Worm (Caenorhabditis elegans): Measurements from ENCODE around the gene BE10.1.

The BE10.1 gene

ce11 chrIII:12789420-12789819 lies at the start of gene BE10.1:
Gene BE10.1 (minus strand): TSS chrIII:12789520.
- TF ChIP-seq ceh-83 (GFP tag; optimal IDR thresholded peaks at IDR 0.05) (no peak), ham-2 (GFP tag; optimal IDR thresholded peaks at IDR 0.05) (no peak), bed-3 (GFP tag; optimal IDR thresholded peaks at IDR 0.05) (no peak), elt-3 (tag; optimal IDR thresholded peaks at IDR 0.05) (no peak), drap-1 (GFP tag; optimal IDR thresholded peaks at IDR 0.05) (no peak), unc-120 (tag; optimal IDR thresholded peaks at IDR 0.05; ENCODE audit: poor library complexity, severe bottlenecking) (no peak), flh-1 (GFP tag; optimal IDR thresholded peaks at IDR 0.05) (no peak), unc-39 (tag; optimal IDR thresholded peaks at IDR 0.05) (no peak), blmp-1 (tag; optimal IDR thresholded peaks at IDR 0.05) (no peak), sem-2 (GFP tag; optimal IDR thresholded peaks at IDR 0.05) (no peak)

- no peak for TF ChIP-seq elt-1 (tag; optimal IDR thresholded peaks at IDR 0.05; ENCODE audit: borderline replicate concordance, insufficient read depth)
- no peak for TF ChIP-seq nhr-12 (tag; optimal IDR thresholded peaks at IDR 0.05)
- TF ChIP-seq drap-1 (GFP tag; optimal IDR thresholded peaks at IDR 0.05), result no peak
- no peak for TF ChIP-seq zip-8 (tag; optimal IDR thresholded peaks at IDR 0.05)
- TF ChIP-seq lin-13 (tag; optimal IDR thresholded peaks at IDR 0.05), result no peak
- TF ChIP-seq elt-3 (tag; optimal IDR thresholded peaks at IDR 0.05), result no peak
- TF ChIP-seq mep-1 (tag; optimal IDR thresholded peaks at IDR 0.05), result no peak
- TF ChIP-seq lsy-2 (tag; optimal IDR thresholded peaks at IDR 0.05), result no peak
- TF ChIP-seq nhr-2 (tag; optimal IDR thresholded peaks at IDR 0.05), result no peak
- no peak for TF ChIP-seq ceh-83 (GFP tag; optimal IDR thresholded peaks at IDR 0.05)
- TF ChIP-seq pha-4 (tag; optimal IDR thresholded peaks at IDR 0.05), result no peak
- TF ChIP-seq sem-2 (GFP tag; optimal IDR thresholded peaks at IDR 0.05), result no peak
- no peak for TF ChIP-seq hlh-1 (tag; optimal IDR thresholded peaks at IDR 0.05)
- no peak for TF ChIP-seq ceh-43 (GFP tag; optimal IDR thresholded peaks at IDR 0.05)
- TF ChIP-seq unc-39 (tag; optimal IDR thresholded peaks at IDR 0.05), result no peak
- no peak for TF ChIP-seq unc-62 (GFP tag; optimal IDR thresholded peaks at IDR 0.05)
- no peak for TF ChIP-seq sptf-1 (tag; optimal IDR thresholded peaks at IDR 0.05)
- no peak for TF ChIP-seq ham-2 (GFP tag; optimal IDR thresholded peaks at IDR 0.05)
- TF ChIP-seq snpc-4 (tag; optimal IDR thresholded peaks at IDR 0.05), result no peak
Measured at ce11 chrIII:12838913-12839366, 49.6 kb upstream of the BE10.1 start, which contains the start of gene Y37D8A.4. Gene Y37D8A.4 (minus strand): TSS chrIII:12838963.

- no peak for TF ChIP-seq unc-39 (tag; optimal IDR thresholded peaks at IDR 0.05)
- TF ChIP-seq ham-2 (GFP tag; optimal IDR thresholded peaks at IDR 0.05), result no peak
- TF ChIP-seq M03D4.4 (tag; optimal IDR thresholded peaks at IDR 0.05), result no peak
- no peak for TF ChIP-seq lsy-2 (tag; optimal IDR thresholded peaks at IDR 0.05)
- no peak for TF ChIP-seq unc-62 (GFP tag; optimal IDR thresholded peaks at IDR 0.05)
Measured at ce11 chrIII:12838299-12838698, 49.0 kb upstream of the BE10.1 start.

- no peak for TF ChIP-seq sptf-1 (tag; optimal IDR thresholded peaks at IDR 0.05)
- no peak for TF ChIP-seq mep-1 (tag; optimal IDR thresholded peaks at IDR 0.05)
- no peak for TF ChIP-seq nhr-237 (tag; optimal IDR thresholded peaks at IDR 0.05)
- no peak for TF ChIP-seq lsy-2 (tag; optimal IDR thresholded peaks at IDR 0.05)
- no peak for TF ChIP-seq flh-1 (GFP tag; optimal IDR thresholded peaks at IDR 0.05)
- TF ChIP-seq unc-39 (tag; optimal IDR thresholded peaks at IDR 0.05), result no peak
- TF ChIP-seq ham-2 (GFP tag; optimal IDR thresholded peaks at IDR 0.05), result no peak
- TF ChIP-seq lin-32 (GFP tag; optimal IDR thresholded peaks at IDR 0.05), result no peak
- no peak for TF ChIP-seq unc-120 (tag; optimal IDR thresholded peaks at IDR 0.05; ENCODE audit: poor library complexity, severe bottlenecking)
- TF ChIP-seq snpc-4 (tag; optimal IDR thresholded peaks at IDR 0.05), result no peak
- no peak for TF ChIP-seq ceh-43 (GFP tag; optimal IDR thresholded peaks at IDR 0.05)
- TF ChIP-seq nhr-12 (tag; optimal IDR thresholded peaks at IDR 0.05), result no peak
- TF ChIP-seq cnd-1 (tag; optimal IDR thresholded peaks at IDR 0.05), result no peak
- TF ChIP-seq blmp-1 (tag; optimal IDR thresholded peaks at IDR 0.05), result no peak
- TF ChIP-seq mab-5 (tag; optimal IDR thresholded peaks at IDR 0.05), result no peak
Measured at ce11 chrIII:12836742-12837285, 47.5 kb upstream of the BE10.1 start.

ce11 chrIII:12833079-12833478 lies 43.8 kb upstream of the BE10.1 start:
- TF ChIP-seq bed-3 (GFP tag; optimal IDR thresholded peaks at IDR 0.05), result no peak
- TF ChIP-seq elt-1 (tag; optimal IDR thresholded peaks at IDR 0.05; ENCODE audit: borderline replicate concordance, insufficient read depth), result no peak
- no peak for TF ChIP-seq mls-2 (tag; optimal IDR thresholded peaks at IDR 0.05)
- no peak for TF ChIP-seq unc-120 (tag; optimal IDR thresholded peaks at IDR 0.05; ENCODE audit: poor library complexity, severe bottlenecking)
- TF ChIP-seq lin-13 (tag; optimal IDR thresholded peaks at IDR 0.05), result no peak
- TF ChIP-seq cnd-1 (tag; optimal IDR thresholded peaks at IDR 0.05), result no peak
- TF ChIP-seq nhr-76 (tag; optimal IDR thresholded peaks at IDR 0.05), result no peak
- no peak for TF ChIP-seq unc-39 (tag; optimal IDR thresholded peaks at IDR 0.05)
- TF ChIP-seq mab-5 (tag; optimal IDR thresholded peaks at IDR 0.05), result no peak
- TF ChIP-seq M03D4.4 (tag; optimal IDR thresholded peaks at IDR 0.05), result no peak

Measured in whole organism, mixed stage, embryonic.